Worm (Caenorhabditis elegans): ENCODE data around the gene F56B3.2.

Gene F56B3.2

ce11 chrIV:796521-797073, 28.2 kb upstream of the F56B3.2 start, which contains the start of the genes F56B3.11 and ech-5 (continued):
- TF ChIP-seq madf-8 (GFP tag; conservative IDR thresholded peaks at IDR 0.05) (no peak), F23B12.7 (tag; optimal IDR thresholded peaks at IDR 0.05; ENCODE audit: insufficient read depth) (no peak), unc-62 (GFP tag; optimal IDR thresholded peaks at IDR 0.05) (no peak), Y53F4B.3 (GFP tag; IDR thresholded peaks at IDR 0.05) (no peak), egl-18 (GFP tag; IDR thresholded peaks at IDR 0.05) (no peak), sdz-38 (tag; optimal IDR thresholded peaks at IDR 0.05) (no peak), egrh-3 (GFP tag; IDR thresholded peaks at IDR 0.05) (peak; percentile 25; the same call in 1 of the 2 replicates), ceh-58 (GFP tag; IDR thresholded peaks at IDR 0.05) (no peak), ceh-91 (GFP tag; IDR thresholded peaks at IDR 0.05) (no peak), snpc-4 (GFP tag; optimal IDR thresholded peaks at IDR 0.05) (no peak), snpc-4 (tag; optimal IDR thresholded peaks at IDR 0.05) (peak in 3 of 4 experiments; percentile 11 to 62 (median 35)), snpc-3.4 (tag; optimal IDR thresholded peaks at IDR 0.05) (no peak), nhr-179 (tag; optimal IDR thresholded peaks at IDR 0.05) (no peak), dox-1 (GFP tag; IDR thresholded peaks at IDR 0.05) (peak; percentile 52; the same call in 1 of the 2 replicates), F57A8.1 (GFP tag; optimal IDR thresholded peaks at IDR 0.05) (no peak), gei-17 (GFP tag; optimal IDR thresholded peaks at IDR 0.05) (no peak), die-1 (tag; optimal IDR thresholded peaks at IDR 0.05) (no peak), madf-3 (GFP tag; IDR thresholded peaks at IDR 0.05) (no peak), tbx-9 (tag; optimal IDR thresholded peaks at IDR 0.05; ENCODE audit: borderline replicate concordance) (no peak), tbp1 (GFP tag; optimal IDR thresholded peaks at IDR 0.05) (peak; percentile 40), attf-3 (GFP tag; conservative IDR thresholded peaks at IDR 0.05) (peak; percentile 55; the same call in 1 of the 2 replicates), fkh-3 (tag; optimal IDR thresholded peaks at IDR 0.05) (no peak), madf-6 (GFP tag; IDR thresholded peaks at IDR 0.05) (no peak), C17E4.6 (GFP tag; IDR thresholded peaks at IDR 0.05) (no peak), ets-4 (GFP tag; optimal IDR thresholded peaks at IDR 0.05) (no peak), nfya-2 (GFP tag; IDR thresholded peaks at IDR 0.05) (no peak), sea-2 (GFP tag; IDR thresholded peaks at IDR 0.05) (no peak), pha-4 (tag; optimal IDR thresholded peaks at IDR 0.05) (no peak), cebp-2 (GFP tag; IDR thresholded peaks at IDR 0.05) (no peak), lin-40 (tag; optimal IDR thresholded peaks at IDR 0.05) (peak; percentile 71), K12H6.12 (tag; optimal IDR thresholded peaks at IDR 0.05) (peak; percentile 76), ZK185.1 (tag; optimal IDR thresholded peaks at IDR 0.05; ENCODE audit: poor library complexity, severe bottlenecking) (no peak), ztf-25 (GFP tag; IDR thresholded peaks at IDR 0.05) (no peak), ceh-40 (GFP tag; IDR thresholded peaks at IDR 0.05) (no peak), dpl-1 (GFP tag; optimal IDR thresholded peaks at IDR 0.05) (no peak), F37B4.10 (GFP tag; IDR thresholded peaks at IDR 0.05) (no peak), efl-1 (GFP tag; optimal IDR thresholded peaks at IDR 0.05) (peak; percentile 14), akir-1 (GFP tag; optimal IDR thresholded peaks at IDR 0.05) (no peak), attf-5 (GFP tag; optimal IDR thresholded peaks at IDR 0.05) (peak; percentile 80), Y67H2A.10 (GFP tag; conservative IDR thresholded peaks at IDR 0.05) (no peak), pbrm-1 (GFP tag; IDR thresholded peaks at IDR 0.05) (peak; percentile 33; the same call in 1 of the 2 replicates), nfya-1 (tag; optimal IDR thresholded peaks at IDR 0.05; ENCODE audit: borderline replicate concordance, insufficient read depth) (no peak), Y79H2A.3 (GFP tag; conservative IDR thresholded peaks at IDR 0.05) (no peak), nhr-27 (tag; optimal IDR thresholded peaks at IDR 0.05) (no peak), lsl-1 (GFP tag; optimal IDR thresholded peaks at IDR 0.05) (peak; percentile 54), F10E7.11 (tag; optimal IDR thresholded peaks at IDR 0.05) (no peak), bed-2 (GFP tag; IDR thresholded peaks at IDR 0.05) (no peak), ccch-3 (GFP tag; optimal IDR thresholded peaks at IDR 0.05) (peak; percentile 77)
